Worm (Caenorhabditis elegans) whole organism, late embryonic: ENCODE measurements around the gene B0034.2.

ENCODE experiments used
- C38D4.7 ChIP-seq: fragments of 200-800 bp; sonication (Bioruptor generic); optimal IDR thresholded peaks from 2 replicates; lab custom pipeline; 2018; ENCODE audit warnings: mild to moderate bottlenecking, missing genetic modification characterization, moderate library complexity, missing compliant biosample characterization
- K02D7.2 ChIP-seq: sonication (generic microtip); optimal IDR thresholded peaks from 2 replicates; lab custom pipeline; 2017; ENCODE audit warnings: mild to moderate bottlenecking, missing genetic modification characterization, missing compliant biosample characterization
- ahr-1 ChIP-seq: sonication (generic microtip); optimal IDR thresholded peaks from 2 replicates; lab custom pipeline; 2016; ENCODE audit warnings: missing genetic modification characterization, missing compliant biosample characterization
- ceh-14 ChIP-seq: sonication (generic microtip); optimal IDR thresholded peaks from 2 replicates; lab custom pipeline; 2016; ENCODE audit warnings: missing genotype, missing genetic modification characterization, missing compliant biosample characterization
- ceh-18 ChIP-seq: sonication (generic microtip); optimal IDR thresholded peaks from 2 replicates; lab custom pipeline; 2016; ENCODE audit warnings: missing genetic modification characterization, missing compliant biosample characterization
- ceh-22 ChIP-seq: sonication (generic microtip); optimal IDR thresholded peaks from 2 replicates; lab custom pipeline; 2017; ENCODE audit warnings: missing biosample characterization, missing genetic modification characterization
- ceh-30 ChIP-seq: fragments of 150-350 bp; optimal IDR thresholded peaks from 2 replicates; lab custom pipeline; 2014; ENCODE audit warnings: missing biosample characterization, missing genetic modification characterization
- ceh-31 ChIP-seq: sonication (generic microtip); optimal IDR thresholded peaks from 2 replicates; lab custom pipeline; 2016; ENCODE audit warnings: missing genetic modification characterization, missing compliant biosample characterization
- ceh-48 ChIP-seq: sonication (generic microtip); optimal IDR thresholded peaks from 2 replicates; lab custom pipeline; 2016; ENCODE audit warnings: missing genetic modification characterization, inconsistent platforms, missing compliant biosample characterization
- ceh-6 ChIP-seq: fragments of 200-800 bp; sonication (Bioruptor generic); optimal IDR thresholded peaks from 2 replicates; lab custom pipeline; 2018; ENCODE audit warnings: mild to moderate bottlenecking, missing genetic modification characterization, missing compliant biosample characterization
- ceh-9 ChIP-seq: sonication (generic microtip); optimal IDR thresholded peaks from 2 replicates; lab custom pipeline; 2016; ENCODE audit warnings: mild to moderate bottlenecking, missing genetic modification characterization, inconsistent platforms, missing compliant biosample characterization
- che-1 ChIP-seq: sonication (generic microtip); optimal IDR thresholded peaks from 2 replicates; lab custom pipeline; 2016; ENCODE audit warnings: mild to moderate bottlenecking, missing genetic modification characterization, missing compliant biosample characterization
- ets-4 ChIP-seq: sonication (generic microtip); optimal IDR thresholded peaks from 2 replicates; lab custom pipeline; 2016; ENCODE audit warnings: missing genetic modification characterization, missing compliant biosample characterization
- eyg-1 ChIP-seq: sonication (generic microtip); optimal IDR thresholded peaks from 2 replicates; lab custom pipeline; 2016; ENCODE audit warnings: missing genotype, missing genetic modification characterization, missing compliant biosample characterization
- fkh-10 ChIP-seq: fragments of 150-350 bp; optimal IDR thresholded peaks from 2 replicates; lab custom pipeline; 2014; ENCODE audit warnings: missing biosample characterization, missing genetic modification reagents, missing genetic modification characterization
- fkh-6 ChIP-seq: sonication (generic microtip); optimal IDR thresholded peaks from 2 replicates; lab custom pipeline; 2016; ENCODE audit warnings: missing genetic modification characterization, missing compliant biosample characterization
- hlh-13 ChIP-seq: fragments of 200-800 bp; sonication (Bioruptor generic); optimal IDR thresholded peaks from 2 replicates; lab custom pipeline; 2018; ENCODE audit warnings: mild to moderate bottlenecking, missing genetic modification characterization, missing compliant biosample characterization
- hlh-8 ChIP-seq: sonication (generic microtip); optimal IDR thresholded peaks from 2 replicates; lab custom pipeline; 2016; ENCODE audit warnings: missing genotype, missing genetic modification characterization, missing compliant biosample characterization
- lim-6 ChIP-seq: sonication (generic microtip); optimal IDR thresholded peaks from 2 replicates; lab custom pipeline; 2016; ENCODE audit warnings: missing genetic modification characterization, missing compliant biosample characterization
- nfya-1 ChIP-seq: sonication (generic microtip); optimal IDR thresholded peaks from 2 replicates; lab custom pipeline; 2017; ENCODE audit warnings: missing genetic modification characterization, mild to moderate bottlenecking, missing compliant biosample characterization, antibody characterized with exemption, moderate library complexity
- nhr-232 ChIP-seq: sonication (generic microtip); optimal IDR thresholded peaks from 2 replicates; lab custom pipeline; 2016; ENCODE audit warnings: missing genetic modification characterization, missing compliant biosample characterization
- odd-2 ChIP-seq: sonication (generic microtip); optimal IDR thresholded peaks from 2 replicates; lab custom pipeline; 2017; ENCODE audit warnings: antibody characterized with exemption, mild to moderate bottlenecking, missing genetic modification characterization, missing compliant biosample characterization
- pax-1 ChIP-seq: fragments of 150-350 bp; optimal IDR thresholded peaks from 2 replicates; lab custom pipeline; 2014; ENCODE audit warnings: missing biosample characterization, missing genetic modification characterization
- pha-4 ChIP-seq: fragments of 150-350 bp; optimal IDR thresholded peaks from 2 replicates; lab custom pipeline; 2018; ENCODE audit warnings: missing biosample characterization, missing genetic modification reagents, missing genetic modification characterization
- pqm-1 ChIP-seq: sonication (generic microtip); optimal IDR thresholded peaks from 2 replicates; lab custom pipeline; 2016; ENCODE audit warnings: missing genetic modification characterization, missing compliant biosample characterization
- pros-1 ChIP-seq: fragments of 150-350 bp; optimal IDR thresholded peaks from 2 replicates; lab custom pipeline; 2014; ENCODE audit warnings: missing biosample characterization, missing genetic modification reagents, missing genetic modification characterization
- ref-2 ChIP-seq: sonication (generic microtip); optimal IDR thresholded peaks from 2 replicates; lab custom pipeline; 2016; ENCODE audit warnings: missing genetic modification characterization, missing compliant biosample characterization
- sdc-2 ChIP-seq: sonication (generic microtip); optimal IDR thresholded peaks from 2 replicates; lab custom pipeline; 2016; ENCODE audit warnings: missing genotype, missing genetic modification characterization, missing compliant biosample characterization
- syd-9 ChIP-seq: sonication (generic microtip); optimal IDR thresholded peaks from 2 replicates; lab custom pipeline; 2016; ENCODE audit warnings: mild to moderate bottlenecking, missing genetic modification characterization, moderate library complexity, missing compliant biosample characterization
- tbx-7 ChIP-seq: sonication (generic microtip); optimal IDR thresholded peaks from 2 replicates; lab custom pipeline; 2016; ENCODE audit warnings: missing genotype, missing genetic modification characterization, missing compliant biosample characterization
- unc-3 ChIP-seq, 2 experiments: fragments of 200-800 bp in 1 of 2; sonication (Bioruptor generic) in 1 of 2; sonication (generic microtip) in 1 of 2; conservative IDR thresholded peaks in 1 of 2; optimal IDR thresholded peaks in 1 of 2; 2 replicates each; pipeline versions ENCODE4 v1.3.6 to Lab custom; 2016 to 2022; ENCODE audit warnings: missing compliant biosample characterization in 2 of 2, missing genetic modification characterization in 2 of 2, missing genetic modification reagents in 1 of 2
- unc-42 ChIP-seq: sonication (generic microtip); optimal IDR thresholded peaks from 2 replicates; lab custom pipeline; 2016; ENCODE audit warnings: missing genotype, missing genetic modification characterization, missing compliant biosample characterization
- unc-55 ChIP-seq: sonication (generic microtip); optimal IDR thresholded peaks from 2 replicates; lab custom pipeline; 2017; ENCODE audit warnings: missing biosample characterization, missing genetic modification reagents, missing genetic modification characterization

B0034.2 gene

ce11 chrII:5962343-5962742, 18.2 kb upstream of the B0034.2 start:
- TF ChIP-seq fkh-10 (GFP tag; lab: Kevin White, UChicago): peak; percentile 39
- no peak for TF ChIP-seq odd-2 (tag; lab: Kevin White, UChicago)
- TF ChIP-seq K02D7.2: no peak
- TF ChIP-seq ceh-48: peak; percentile 47
- TF ChIP-seq ceh-31 (tag; lab: Kevin White, UChicago): peak; percentile 19
- peak; percentile 63 for TF ChIP-seq unc-42
- no peak for TF ChIP-seq ceh-22 (tag; lab: Kevin White, UChicago)
- no peak for TF ChIP-seq tbx-7 (tag; lab: Kevin White, UChicago)
- no peak for TF ChIP-seq ceh-6 (GFP tag; lab: Kevin White, UChicago)
- no peak for TF ChIP-seq fkh-6 (tag; lab: Kevin White, UChicago)
- no peak for TF ChIP-seq ahr-1 (tag; lab: Kevin White, UChicago)
- no peak for TF ChIP-seq ref-2

DNA sequence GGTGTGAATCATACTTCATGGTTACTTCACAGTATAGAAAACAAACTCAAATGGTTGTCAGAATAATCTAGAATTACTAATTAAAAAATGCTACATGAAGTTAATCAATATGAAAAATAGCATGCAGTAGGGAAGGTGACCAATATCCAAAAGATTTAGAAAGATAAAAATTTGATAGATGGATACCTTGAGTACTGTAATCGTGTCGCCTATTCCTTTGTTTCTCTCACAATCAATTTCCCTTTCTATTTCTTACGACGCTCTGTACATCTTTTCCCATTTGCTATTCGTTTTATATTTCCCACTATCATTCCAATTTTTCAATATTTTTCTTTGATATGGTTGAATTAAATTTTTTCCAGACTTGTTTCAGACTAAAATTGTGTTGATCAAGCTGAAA, 17.1 kb upstream of the B0034.2 start, which contains the start of gene B0034.7:
TSS of gene B0034.7 (plus strand) at position 301 of the 400 bp plus-strand sequence.
- TF ChIP-seq che-1 (tag; lab: Kevin White, UChicago): no peak
- TF ChIP-seq unc-3 (GFP tag; conservative IDR thresholded peaks at IDR 0.05; lab: Robert Waterston, UW): no peak
- no peak for TF ChIP-seq unc-3 (tag; optimal IDR thresholded peaks at IDR 0.05; lab: Kevin White, UChicago)
- TF ChIP-seq C38D4.7 (GFP tag; lab: Kevin White, UChicago): no peak
- TF ChIP-seq ets-4 (tag; lab: Kevin White, UChicago): no peak
- no peak for TF ChIP-seq unc-55 (GFP tag; lab: Kevin White, UChicago)
- TF ChIP-seq eyg-1 (tag; lab: Kevin White, UChicago): no peak
- no peak for TF ChIP-seq pqm-1 (tag; lab: Kevin White, UChicago)
- no peak for TF ChIP-seq hlh-13 (GFP tag; lab: Kevin White, UChicago)
- no peak for TF ChIP-seq pax-1 (tag; lab: Kevin White, UChicago)
- TF ChIP-seq ceh-30 (tag; lab: Kevin White, UChicago): no peak
- no peak for TF ChIP-seq pros-1 (tag; lab: Kevin White, UChicago)
- no peak for TF ChIP-seq ceh-48
- TF ChIP-seq nhr-232 (tag; lab: Kevin White, UChicago): no peak
- TF ChIP-seq lim-6 (tag; lab: Kevin White, UChicago): no peak
- TF ChIP-seq nfya-1 (tag; lab: Kevin White, UChicago): no peak
- no peak for TF ChIP-seq fkh-10 (GFP tag; lab: Kevin White, UChicago)
- no peak for TF ChIP-seq ahr-1 (tag; lab: Kevin White, UChicago)

DNA sequence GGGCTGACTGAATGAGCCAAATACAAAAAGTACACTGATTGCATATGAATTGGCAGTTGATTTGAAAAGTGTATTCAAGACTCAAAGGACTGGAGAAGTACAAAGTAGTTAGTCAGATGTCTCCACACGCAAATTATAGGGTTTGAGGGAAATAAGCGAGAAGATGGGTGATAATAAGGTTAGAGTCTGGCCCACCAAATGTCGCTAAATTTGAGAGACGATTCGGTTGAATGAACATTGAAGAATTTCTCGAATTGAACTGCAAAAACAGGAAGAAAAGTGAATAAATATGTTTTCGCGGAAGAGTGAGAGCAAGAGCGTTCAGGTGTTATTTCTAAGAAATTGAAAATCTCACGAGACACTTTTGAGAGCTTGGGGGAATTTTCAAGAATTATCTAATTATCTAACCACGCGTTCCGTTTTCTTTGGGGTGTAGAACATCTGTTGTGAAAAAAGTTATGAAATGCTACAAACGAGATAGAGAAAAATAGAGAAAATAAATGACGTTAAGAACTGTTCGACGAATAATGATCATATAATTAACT, 15.5 kb upstream of the B0034.2 start:
- TF ChIP-seq unc-42 (peak; percentile 83), pax-1 (tag; lab: Kevin White, UChicago) (no peak)

DNA sequence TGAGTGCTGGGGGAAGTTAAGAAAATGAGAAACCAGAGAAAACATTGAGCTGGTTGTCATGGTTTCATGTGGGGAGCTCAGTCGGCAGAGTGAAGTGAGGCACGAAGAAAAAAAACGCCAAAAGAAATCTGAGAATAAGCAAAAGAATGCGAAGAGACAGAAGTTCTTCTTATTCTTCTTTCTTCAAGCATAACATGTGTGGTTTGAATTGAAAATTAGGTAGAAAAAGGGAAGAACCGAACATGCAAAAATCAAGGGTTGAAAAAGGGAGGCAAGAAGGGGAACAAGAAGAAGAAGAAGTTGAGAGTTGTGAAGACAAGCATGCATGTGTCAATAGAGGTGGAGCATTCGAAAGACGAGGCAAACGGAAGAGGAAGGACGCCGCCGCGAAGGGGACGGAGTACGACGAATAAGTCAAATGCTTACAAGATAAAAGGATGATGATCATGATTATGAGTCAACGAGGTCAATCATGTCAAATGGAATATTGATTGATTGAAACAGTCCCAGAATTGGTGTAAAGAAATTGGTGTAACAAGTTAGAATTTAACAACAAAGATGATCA, 13.7 kb upstream of the B0034.2 start:
- TF ChIP-seq ceh-18 (tag; lab: Kevin White, UChicago) (no peak), ceh-14 (tag; lab: Kevin White, UChicago) (no peak), ceh-22 (tag; lab: Kevin White, UChicago) (no peak), hlh-8 (tag; lab: Kevin White, UChicago) (no peak), unc-3 (GFP tag; conservative IDR thresholded peaks at IDR 0.05; lab: Robert Waterston, UW) (no peak), unc-3 (tag; optimal IDR thresholded peaks at IDR 0.05; lab: Kevin White, UChicago) (no peak)

- TF ChIP-seq pha-4 (tag; lab: Kevin White, UChicago) (no peak), sdc-2 (tag; lab: Kevin White, UChicago) (no peak), syd-9 (tag; lab: Kevin White, UChicago) (no peak), ceh-9 (tag; lab: Kevin White, UChicago) (no peak), K02D7.2 (no peak), odd-2 (tag; lab: Kevin White, UChicago) (no peak), ref-2 (no peak), ahr-1 (tag; lab: Kevin White, UChicago) (no peak), pros-1 (tag; lab: Kevin White, UChicago) (no peak), unc-3 (GFP tag; conservative IDR thresholded peaks at IDR 0.05; lab: Robert Waterston, UW) (no peak), unc-3 (tag; optimal IDR thresholded peaks at IDR 0.05; lab: Kevin White, UChicago) (no peak)
- TF ChIP-seq, all 69 proteins: peak for 0
These were observed 12.4 kb upstream of the B0034.2 start, which contains the start of gene casy-1 for ce11 chrII:5956583-5956982. Gene casy-1, minus strand, starts transcription at chrII:5956683.
